8 worm cellular contexts compared by ENCODE assay signal in genomic region chrX:1960895-1961715, ce11.
TF ChIP-seq lines count a peak whose summit lies in the region.

No protein-coding gene starts in this region.

TF ChIP-seq in whole organism, L1 larva, 84 proteins besides CTCF, POLR2A, EP300 and RAD21 (continues in another document):
- TF ChIP-seq nhr-11 (tag; optimal IDR thresholded peaks at IDR 0.05; lab: Kevin White, UChicago) (no peak), xbp-1 (tag; optimal IDR thresholded peaks at IDR 0.05; lab: Kevin White, UChicago) (peak; percentile 22), ceh-82 (tag; optimal IDR thresholded peaks at IDR 0.05; lab: Kevin White, UChicago) (peak in 2 of 3 experiments; percentile 4 to 58), hlh-17 (GFP tag; optimal IDR thresholded peaks at IDR 0.05; lab: Kevin White, UChicago; ENCODE audit: borderline replicate concordance) (no peak), lsy-2 (tag; optimal IDR thresholded peaks at IDR 0.05; lab: Kevin White, UChicago) (peak in 1 of 2 experiments; percentile 50), aha-1 (tag; optimal IDR thresholded peaks at IDR 0.05; lab: Kevin White, UChicago) (no peak), F16B12.6 (tag; optimal IDR thresholded peaks at IDR 0.05; lab: Kevin White, UChicago) (peak; percentile 20), unc-98 (GFP tag; IDR thresholded peaks at IDR 0.05; lab: Robert Waterston, UW) (no peak), tbx-2 (tag; optimal IDR thresholded peaks at IDR 0.05; lab: Kevin White, UChicago) (peak; percentile 42), sox-4 (tag; optimal IDR thresholded peaks at IDR 0.05; lab: Kevin White, UChicago) (no peak), lin-13 (GFP tag; optimal IDR thresholded peaks at IDR 0.05; lab: Kevin White, UChicago) (no peak)

TF ChIP-seq in whole organism, L2 larva, 48 proteins besides CTCF, POLR2A, EP300 and RAD21 (continues in another document):
- no peak for TF ChIP-seq ztf-11 (tag; optimal IDR thresholded peaks at IDR 0.05; lab: Kevin White, UChicago)
- no peak for TF ChIP-seq ama-1 (optimal IDR thresholded peaks at IDR 0.05; lab: Kevin White, UChicago)
- no peak for TF ChIP-seq nhr-25 (tag; optimal IDR thresholded peaks at IDR 0.05; lab: Kevin White, UChicago)
- TF ChIP-seq elt-1 (tag; optimal IDR thresholded peaks at IDR 0.05; lab: Kevin White, UChicago), result no peak
- no peak for TF ChIP-seq peb-1 (tag; optimal IDR thresholded peaks at IDR 0.05; lab: Kevin White, UChicago)
- peak; percentile 11 for TF ChIP-seq lin-13 (GFP tag; optimal IDR thresholded peaks at IDR 0.05; lab: Kevin White, UChicago)
- no peak for TF ChIP-seq unc-39 (tag; optimal IDR thresholded peaks at IDR 0.05; lab: Kevin White, UChicago)
- no peak for TF ChIP-seq nhr-10 (tag; optimal IDR thresholded peaks at IDR 0.05; lab: Kevin White, UChicago)
- no peak for TF ChIP-seq nhr-21 (tag; optimal IDR thresholded peaks at IDR 0.05; lab: Kevin White, UChicago)
- peak; percentile 36 for TF ChIP-seq C34F6.9 (tag; optimal IDR thresholded peaks at IDR 0.05; lab: Kevin White, UChicago)
- TF ChIP-seq nhr-6 (tag; optimal IDR thresholded peaks at IDR 0.05; lab: Kevin White, UChicago), result no peak
- TF ChIP-seq nhr-129 (tag; optimal IDR thresholded peaks at IDR 0.05; lab: Kevin White, UChicago), result peak; percentile 41

TF ChIP-seq in whole organism, L3 larva, 47 proteins besides CTCF, POLR2A, EP300 and RAD21 (continues in another document):
- TF ChIP-seq elt-2 (tag; optimal IDR thresholded peaks at IDR 0.05; lab: Kevin White, UChicago) (peak; percentile 51), fkh-10 (GFP tag; optimal IDR thresholded peaks at IDR 0.05; lab: Kevin White, UChicago) (no peak), nhr-12 (tag; optimal IDR thresholded peaks at IDR 0.05; lab: Kevin White, UChicago) (no peak), pha-4 (tag; optimal IDR thresholded peaks at IDR 0.05; lab: Kevin White, UChicago) (peak; percentile 12), nhr-77 (tag; optimal IDR thresholded peaks at IDR 0.05; lab: Kevin White, UChicago) (no peak), nhr-25 (tag; optimal IDR thresholded peaks at IDR 0.05; lab: Kevin White, UChicago) (no peak), fkh-2 (tag; optimal IDR thresholded peaks at IDR 0.05; lab: Kevin White, UChicago) (no peak), mdl-1 (tag; optimal IDR thresholded peaks at IDR 0.05; lab: Kevin White, UChicago) (no peak), lsy-12 (tag; optimal IDR thresholded peaks at IDR 0.05; lab: Kevin White, UChicago) (no peak), jun-1 (tag; optimal IDR thresholded peaks at IDR 0.05; lab: Kevin White, UChicago) (peak; percentile 9), lin-15B (tag; optimal IDR thresholded peaks at IDR 0.05; lab: Kevin White, UChicago) (peak; percentile 13), unc-39 (tag; optimal IDR thresholded peaks at IDR 0.05; lab: Kevin White, UChicago) (no peak)

TF ChIP-seq in whole organism, L4 larva, 104 proteins besides CTCF, POLR2A, EP300 and RAD21 (continues in another document):
- TF ChIP-seq mxl-3 (GFP tag; optimal IDR thresholded peaks at IDR 0.05; lab: Kevin White, UChicago) (peak; percentile 45), dmd-6 (GFP tag; IDR thresholded peaks at IDR 0.05; lab: Robert Waterston, UW) (peak; percentile 24; the same call in 1 of the 2 replicates), hmg-1.1 (GFP tag; IDR thresholded peaks at IDR 0.05; lab: Robert Waterston, UW) (peak; percentile 19), zfp-2 (tag; optimal IDR thresholded peaks at IDR 0.05; lab: Kevin White, UChicago) (no peak), Y48G9A.11 (GFP tag; IDR thresholded peaks at IDR 0.05; lab: Robert Waterston, UW) (no peak), nhr-28 (tag; optimal IDR thresholded peaks at IDR 0.05; lab: Kevin White, UChicago) (peak; percentile 30), mes-2 (tag; optimal IDR thresholded peaks at IDR 0.05; lab: Kevin White, UChicago; ENCODE audit: poor library complexity, severe bottlenecking) (peak; percentile 49), tra-1 (GFP tag; IDR thresholded peaks at IDR 0.05; lab: Robert Waterston, UW) (peak; percentile 91), daf-16 (GFP tag; optimal IDR thresholded peaks at IDR 0.05; lab: Kevin White, UChicago) (no peak), daf-16 (tag; optimal IDR thresholded peaks at IDR 0.05; lab: Kevin White, UChicago) (peak; percentile 50), unc-62 (GFP tag; optimal IDR thresholded peaks at IDR 0.05 in 1 of 2; lab: Kevin White, UChicago) (peak in 1 of 2 experiments; percentile 97), unc-62 (tag; optimal IDR thresholded peaks at IDR 0.05; lab: Kevin White, UChicago) (no peak)

TF ChIP-seq in whole organism, late embryonic, 69 proteins besides CTCF, POLR2A, EP300 and RAD21:
- peak; percentile 93 for TF ChIP-seq rnt-1 (tag; optimal IDR thresholded peaks at IDR 0.05; lab: Kevin White, UChicago)
- no peak for TF ChIP-seq che-1 (tag; optimal IDR thresholded peaks at IDR 0.05; lab: Kevin White, UChicago)
- peak; percentile 95 for TF ChIP-seq sdc-2 (tag; optimal IDR thresholded peaks at IDR 0.05; lab: Kevin White, UChicago)
- TF ChIP-seq nfya-1 (tag; optimal IDR thresholded peaks at IDR 0.05; lab: Kevin White, UChicago), result peak; percentile 9
TF ChIP-seq in whole organism, late embryonic: peak in this region for 3.

TF ChIP-seq in whole organism, midembryonic, 9 proteins besides CTCF, POLR2A, EP300 and RAD21:
- TF ChIP-seq T22C8.4 (GFP tag; IDR thresholded peaks at IDR 0.05; lab: Robert Waterston, UW) (no peak), cog-1 (tag; optimal IDR thresholded peaks at IDR 0.05; lab: Kevin White, UChicago) (peak; percentile 10)

TF ChIP-seq in whole organism, mixed stage, embryonic, 35 proteins besides CTCF, POLR2A, EP300 and RAD21:
- TF ChIP-seq pha-4 (tag; optimal IDR thresholded peaks at IDR 0.05; lab: Kevin White, UChicago) (no peak), ham-2 (GFP tag; optimal IDR thresholded peaks at IDR 0.05; lab: Kevin White, UChicago) (peak; percentile 66), nhr-2 (tag; optimal IDR thresholded peaks at IDR 0.05; lab: Kevin White, UChicago) (peak; percentile 20), hlh-1 (tag; optimal IDR thresholded peaks at IDR 0.05; lab: Kevin White, UChicago) (peak; percentile 35), nhr-237 (tag; optimal IDR thresholded peaks at IDR 0.05; lab: Kevin White, UChicago) (peak; percentile 19), lin-13 (tag; optimal IDR thresholded peaks at IDR 0.05; lab: Kevin White, UChicago) (peak; percentile 16)
TF ChIP-seq in whole organism, mixed stage, embryonic: peak in this region for 5.

TF ChIP-seq in whole organism, young adult, 124 proteins besides CTCF, POLR2A, EP300 and RAD21:
- TF ChIP-seq rpc-1 (optimal IDR thresholded peaks at IDR 0.05; lab: Kevin White, UChicago), result no peak
- no peak for TF ChIP-seq rpc-1 (tag; optimal IDR thresholded peaks at IDR 0.05; lab: Kevin White, UChicago)
- TF ChIP-seq F33H1.4 (GFP tag; IDR thresholded peaks at IDR 0.05; lab: Robert Waterston, UW), result no peak
- TF ChIP-seq madf-8 (GFP tag; conservative IDR thresholded peaks at IDR 0.05; lab: Robert Waterston, UW), result no peak
- no peak for TF ChIP-seq B0019.2 (GFP tag; conservative IDR thresholded peaks at IDR 0.05; lab: Robert Waterston, UW)
- peak; percentile 75; the same call in 1 of the 2 replicates for TF ChIP-seq hmg-1.2 (GFP tag; IDR thresholded peaks at IDR 0.05; lab: Robert Waterston, UW)
- TF ChIP-seq nhr-80 (tag; optimal IDR thresholded peaks at IDR 0.05; lab: Kevin White, UChicago), result peak; percentile 9
- TF ChIP-seq F57A8.1 (GFP tag; optimal IDR thresholded peaks at IDR 0.05; lab: Kevin White, UChicago), result no peak
- TF ChIP-seq F22D6.2 (tag; optimal IDR thresholded peaks at IDR 0.05; lab: Kevin White, UChicago), result no peak
